Worm (Caenorhabditis elegans) whole organism, L4 larva: ENCODE data around the gene W09D6.1.

Source experiments
- D1046.2 ChIP-seq: fragments of 200-800 bp; sonication (Bioruptor generic); IDR thresholded peaks from 2 replicates; pipeline ENCODE4 v1.3.6; 2022; ENCODE audit warnings: missing genetic modification characterization, missing compliant biosample characterization
- F37D6.2 ChIP-seq: sonication (generic microtip); optimal IDR thresholded peaks from 2 replicates; lab custom pipeline; 2016; ENCODE audit warnings: mild to moderate bottlenecking, missing genetic modification characterization, missing compliant biosample characterization
- F44E2.7 ChIP-seq: fragments of 200-800 bp; sonication (Bioruptor generic); IDR thresholded peaks from 2 replicates; pipeline ENCODE4 v2.1.2; 2022; ENCODE audit warnings: missing genetic modification characterization, missing compliant biosample characterization
- F49E8.2 ChIP-seq: sonication (generic microtip); optimal IDR thresholded peaks from 2 replicates; lab custom pipeline; 2016; ENCODE audit warnings: missing compliant biosample characterization, mild to moderate bottlenecking, missing genetic modification characterization, borderline replicate concordance
- R02D3.7 ChIP-seq: fragments of 150-350 bp; sonication (generic microtip); optimal IDR thresholded peaks from 3 replicates; lab custom pipeline; 2014; ENCODE audit warnings: missing biosample characterization, missing genetic modification characterization
- T26A8.4 ChIP-seq: fragments of 200-800 bp; sonication (Bioruptor generic); IDR thresholded peaks from 2 replicates; pipeline ENCODE4 v1.3.6; 2022; ENCODE audit warnings: missing genetic modification characterization, missing compliant biosample characterization
- ZK337.2 ChIP-seq: fragments of 200-800 bp; sonication (Bioruptor generic); IDR thresholded peaks from 2 replicates; pipeline ENCODE4 v1.3.6; 2022; ENCODE audit warnings: missing genetic modification reagents, missing genetic modification characterization, missing compliant biosample characterization
- aha-1 ChIP-seq: fragments of 150-350 bp; peaks from one replicate; lab custom pipeline; 2014; ENCODE audit warnings: missing biosample characterization, missing genetic modification characterization
- ama-1 ChIP-seq: fragments of 150-350 bp; optimal IDR thresholded peaks from 2 replicates; lab custom pipeline; 2014; ENCODE audit warnings: inconsistent platforms, mixed read lengths
- attf-4 ChIP-seq: sonication (generic microtip); optimal IDR thresholded peaks from 3 replicates; lab custom pipeline; 2017; ENCODE audit warnings: missing biosample characterization, missing genetic modification characterization
- ceh-20 ChIP-seq: fragments of 200-800 bp; sonication (Bioruptor generic); IDR thresholded peaks from 2 replicates; pipeline ENCODE4 v1.3.6; 2022; ENCODE audit warnings: missing genetic modification reagents, missing genetic modification characterization, missing compliant biosample characterization
- ceh-28 ChIP-seq: fragments of 150-350 bp; optimal IDR thresholded peaks from 2 replicates; lab custom pipeline; 2014; ENCODE audit warnings: missing biosample characterization, missing genetic modification reagents, missing genetic modification characterization
- ceh-44 ChIP-seq: fragments of 200-800 bp; sonication (Bioruptor generic); IDR thresholded peaks from 2 replicates; pipeline ENCODE4 v1.3.6; 2022; ENCODE audit warnings: missing genetic modification reagents, missing genetic modification characterization, missing compliant biosample characterization
- ces-1 ChIP-seq: fragments of 150-350 bp; sonication (generic microtip); optimal IDR thresholded peaks from 4 replicates; lab custom pipeline; 2014; ENCODE audit warnings: missing biosample characterization, missing genetic modification reagents, missing genetic modification characterization
- cey-2 ChIP-seq: sonication (generic microtip); optimal IDR thresholded peaks from 3 replicates; lab custom pipeline; 2017; ENCODE audit warnings: missing genetic modification characterization, mild to moderate bottlenecking, missing compliant biosample characterization, antibody characterized with exemption, borderline replicate concordance; ENCODE audit not compliant: insufficient read depth
- ctbp-1 ChIP-seq: fragments of 200-800 bp; sonication (Bioruptor generic); IDR thresholded peaks from 2 replicates; pipeline ENCODE4 v1.3.6; 2022; ENCODE audit warnings: missing genetic modification reagents, missing genetic modification characterization, missing compliant biosample characterization
- dmd-9 ChIP-seq: fragments of 200-800 bp; sonication (Bioruptor generic); IDR thresholded peaks from 2 replicates; pipeline ENCODE4 v1.3.6; 2022; ENCODE audit warnings: missing genetic modification reagents, missing genetic modification characterization, missing compliant biosample characterization
- dpl-1 ChIP-seq: fragments of 150-350 bp; optimal IDR thresholded peaks from 2 replicates; lab custom pipeline; 2014; ENCODE audit warnings: missing biosample characterization, missing genetic modification reagents, missing genetic modification characterization
- dve-1 ChIP-seq: sonication (generic microtip); optimal IDR thresholded peaks from 2 replicates; lab custom pipeline; 2017; ENCODE audit warnings: antibody characterized with exemption, mild to moderate bottlenecking, missing genetic modification characterization, missing compliant biosample characterization; ENCODE audit not compliant: insufficient read depth
- egl-27 ChIP-seq: sonication (generic microtip); optimal IDR thresholded peaks from 3 replicates; lab custom pipeline; 2017; ENCODE audit warnings: missing biosample characterization, missing genetic modification reagents, missing genetic modification characterization
- gei-8 ChIP-seq: fragments of 200-800 bp; sonication (Bioruptor generic); optimal IDR thresholded peaks from 2 replicates; lab custom pipeline; 2018; ENCODE audit warnings: mild to moderate bottlenecking, missing genetic modification characterization, missing compliant biosample characterization
- hif-1 ChIP-seq, 2 experiments: sonication (generic microtip); optimal IDR thresholded peaks; 2 replicates each; lab custom pipeline; 2016 to 2017; ENCODE audit warnings: missing compliant biosample characterization in 2 of 2, missing genetic modification characterization in 2 of 2, missing genetic modification reagents in 2 of 2, missing genotype in 2 of 2, mild to moderate bottlenecking in 1 of 2
- hlh-11 ChIP-seq: fragments of 200-800 bp; sonication (Bioruptor generic); optimal IDR thresholded peaks from 2 replicates; lab custom pipeline; 2018; ENCODE audit warnings: mild to moderate bottlenecking, missing genetic modification characterization, missing compliant biosample characterization
- hmg-1.1 ChIP-seq: fragments of 200-800 bp; sonication (Bioruptor generic); IDR thresholded peaks from 2 replicates; pipeline ENCODE4 v1.3.6; 2022; ENCODE audit warnings: missing genetic modification reagents, missing genetic modification characterization, missing compliant biosample characterization
- lin-13 ChIP-seq: fragments of 150-350 bp; optimal IDR thresholded peaks from 2 replicates; lab custom pipeline; 2014; ENCODE audit warnings: missing biosample characterization, missing genetic modification reagents, missing genetic modification characterization
- lin-38 ChIP-seq: fragments of 200-800 bp; sonication (Bioruptor generic); IDR thresholded peaks from 2 replicates; pipeline ENCODE4 v1.3.6; 2022; ENCODE audit warnings: missing genetic modification reagents, missing genetic modification characterization, missing compliant biosample characterization
- lin-39 ChIP-seq: fragments of 150-350 bp; optimal IDR thresholded peaks from 2 replicates; lab custom pipeline; 2014; ENCODE audit warnings: missing biosample characterization, missing genetic modification reagents, missing genetic modification characterization
- lir-3 ChIP-seq: sonication (generic microtip); optimal IDR thresholded peaks from 2 replicates; lab custom pipeline; 2016; ENCODE audit warnings: mild to moderate bottlenecking, missing genetic modification characterization, missing compliant biosample characterization
- lsy-2 ChIP-seq, 2 experiments: fragments of 150-350 bp in 1 of 2; sonication (generic microtip) in 1 of 2; optimal IDR thresholded peaks; 2 replicates each; lab custom pipeline; 2014 to 2017; ENCODE audit warnings: missing biosample characterization in 2 of 2, missing genetic modification characterization in 2 of 2
- mdl-1 ChIP-seq, 2 experiments: fragments of 150-350 bp in 1 of 2; sonication (generic microtip) in 1 of 2; optimal IDR thresholded peaks; 2 replicates each; lab custom pipeline; 2014 to 2017; ENCODE audit warnings: missing biosample characterization in 2 of 2, missing genetic modification characterization in 2 of 2
- mdt-29 ChIP-seq: fragments of 200-800 bp; sonication (Bioruptor generic); IDR thresholded peaks from 2 replicates; pipeline ENCODE4 v1.3.6; 2022; ENCODE audit warnings: missing genetic modification reagents, missing genetic modification characterization, missing compliant biosample characterization
- mep-1 ChIP-seq: fragments of 150-350 bp; sonication (generic microtip); optimal IDR thresholded peaks from 3 replicates; lab custom pipeline; 2014; ENCODE audit warnings: missing biosample characterization, missing genetic modification characterization
- mxl-3 ChIP-seq: fragments of 200-800 bp; sonication (Bioruptor generic); optimal IDR thresholded peaks from 2 replicates; lab custom pipeline; 2018; ENCODE audit warnings: mild to moderate bottlenecking, missing genetic modification characterization, missing compliant biosample characterization
- nhr-237 ChIP-seq: sonication (generic microtip); optimal IDR thresholded peaks from 2 replicates; lab custom pipeline; 2017; ENCODE audit warnings: missing biosample characterization, missing genetic modification characterization
- nhr-25 ChIP-seq: sonication (generic microtip); optimal IDR thresholded peaks from 2 replicates; lab custom pipeline; 2017; ENCODE audit warnings: missing genetic modification characterization, mild to moderate bottlenecking, missing compliant biosample characterization, antibody characterized with exemption, moderate library complexity, borderline replicate concordance; ENCODE audit not compliant: insufficient read depth
- nhr-28 ChIP-seq: fragments of 150-350 bp; optimal IDR thresholded peaks from 2 replicates; lab custom pipeline; 2014; ENCODE audit warnings: missing biosample characterization, missing genetic modification characterization
- nhr-41 ChIP-seq: fragments of 200-800 bp; sonication (Bioruptor generic); IDR thresholded peaks from 2 replicates; pipeline ENCODE4 v1.3.6; 2022; ENCODE audit warnings: missing genetic modification reagents, missing genetic modification characterization, missing compliant biosample characterization
- nhr-48 ChIP-seq: sonication (generic microtip); optimal IDR thresholded peaks from 2 replicates; lab custom pipeline; 2016; ENCODE audit warnings: mild to moderate bottlenecking, missing genetic modification characterization, missing compliant biosample characterization
- nhr-77 ChIP-seq: fragments of 150-350 bp; optimal IDR thresholded peaks from 2 replicates; lab custom pipeline; 2014; ENCODE audit warnings: missing biosample characterization, missing genetic modification characterization
- php-3 ChIP-seq: fragments of 200-800 bp; sonication (Bioruptor generic); IDR thresholded peaks from 2 replicates; pipeline ENCODE4 v1.3.6; 2022; ENCODE audit warnings: missing genetic modification reagents, missing genetic modification characterization, missing compliant biosample characterization
- pqm-1 ChIP-seq: sonication (generic microtip); optimal IDR thresholded peaks from 2 replicates; lab custom pipeline; 2017; ENCODE audit warnings: missing biosample characterization, missing genetic modification characterization
- rbr-2 ChIP-seq: sonication (generic microtip); optimal IDR thresholded peaks from 2 replicates; lab custom pipeline; 2016; ENCODE audit warnings: missing genotype, missing genetic modification characterization, missing compliant biosample characterization
- saeg-2 ChIP-seq: fragments of 200-800 bp; sonication (Bioruptor generic); IDR thresholded peaks from 2 replicates; pipeline ENCODE4 v1.3.6; 2022; ENCODE audit warnings: missing genetic modification reagents, missing genetic modification characterization, missing compliant biosample characterization
- sdz-12 ChIP-seq: fragments of 200-800 bp; sonication (Bioruptor generic); optimal IDR thresholded peaks from 2 replicates; lab custom pipeline; 2018; ENCODE audit warnings: mild to moderate bottlenecking, missing genetic modification characterization, missing compliant biosample characterization
- set-16 ChIP-seq: fragments of 200-800 bp; sonication (Bioruptor generic); IDR thresholded peaks from 2 replicates; pipeline ENCODE4 v1.3.6; 2022; ENCODE audit warnings: missing genetic modification reagents, missing genetic modification characterization, missing compliant biosample characterization
- skn-1 ChIP-seq: fragments of 150-350 bp; optimal IDR thresholded peaks from 2 replicates; lab custom pipeline; 2014; ENCODE audit warnings: missing biosample characterization, missing genetic modification characterization
- snpc-1.2 ChIP-seq: fragments of 200-800 bp; sonication (Bioruptor generic); IDR thresholded peaks from 2 replicates; pipeline ENCODE4 v1.3.6; 2022; ENCODE audit warnings: missing genetic modification reagents, missing genetic modification characterization, missing compliant biosample characterization
- spr-1 ChIP-seq: sonication (generic microtip); optimal IDR thresholded peaks from 2 replicates; lab custom pipeline; 2016; ENCODE audit warnings: mild to moderate bottlenecking, missing genetic modification characterization, missing compliant biosample characterization
- unc-130 ChIP-seq: sonication (generic microtip); optimal IDR thresholded peaks from 2 replicates; lab custom pipeline; 2016; ENCODE audit warnings: missing genetic modification reagents, missing genetic modification characterization, missing compliant biosample characterization
- unc-39 ChIP-seq: sonication (generic microtip); optimal IDR thresholded peaks from 2 replicates; lab custom pipeline; 2017; ENCODE audit warnings: missing biosample characterization, missing genetic modification characterization
- zfp-2 ChIP-seq: sonication (generic microtip); optimal IDR thresholded peaks from 2 replicates; lab custom pipeline; 2016; ENCODE audit warnings: mild to moderate bottlenecking, missing genetic modification characterization, missing compliant biosample characterization
- zip-2 ChIP-seq: fragments of 150-350 bp; optimal IDR thresholded peaks from 2 replicates; lab custom pipeline; 2014; ENCODE audit warnings: missing biosample characterization, missing genetic modification characterization
- ztf-11 ChIP-seq: fragments of 150-350 bp; optimal IDR thresholded peaks from 2 replicates; lab custom pipeline; 2014; ENCODE audit warnings: missing biosample characterization, missing genetic modification characterization

Gene W09D6.1

DNA sequence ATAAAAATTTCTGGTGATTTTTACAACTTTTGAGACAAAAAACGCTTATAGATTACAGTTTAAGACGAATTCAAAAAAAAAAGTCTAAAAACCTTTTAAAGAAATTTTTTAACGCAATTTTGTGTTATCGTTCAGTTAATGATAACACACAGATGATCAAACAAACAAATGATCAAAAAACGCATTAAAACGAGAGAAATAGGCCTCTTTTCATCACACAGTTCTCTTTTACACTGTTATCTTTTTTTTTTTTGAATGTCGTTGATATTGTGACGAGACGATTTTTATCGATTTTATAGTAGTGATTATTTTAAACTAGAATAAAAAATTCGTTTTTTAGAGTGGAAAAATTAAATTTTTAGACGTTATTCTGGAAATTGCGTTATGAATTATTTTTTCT lies 8.9 kb upstream of the W09D6.1 start (continued):
- TF ChIP-seq T26A8.4 = no peak
- TF ChIP-seq mep-1 (tag; lab: Kevin White, UChicago) = no peak
- TF ChIP-seq dve-1 (tag; lab: Kevin White, UChicago) = peak; percentile 82
- no peak for TF ChIP-seq spr-1 (tag; lab: Kevin White, UChicago)
- peak; percentile 58 for TF ChIP-seq nhr-77 (tag; lab: Kevin White, UChicago)
- peak in 1 of 2 experiments; percentile 33 for TF ChIP-seq lsy-2 (tag; optimal IDR thresholded peaks at IDR 0.05; lab: Kevin White, UChicago)
- TF ChIP-seq egl-27 (tag; lab: Kevin White, UChicago) = no peak
- no peak for TF ChIP-seq F44E2.7 (GFP tag; lab: Robert Waterston, UW)
- no peak for TF ChIP-seq unc-39
- no peak for TF ChIP-seq skn-1 (tag; lab: Kevin White, UChicago)
- no peak for TF ChIP-seq zfp-2 (tag; lab: Kevin White, UChicago)
- TF ChIP-seq F49E8.2 (tag; lab: Kevin White, UChicago) = no peak
- no peak for TF ChIP-seq dmd-9
- TF ChIP-seq gei-8 (GFP tag; lab: Kevin White, UChicago) = no peak
- no peak for TF ChIP-seq saeg-2
- peak; percentile 26 for TF ChIP-seq aha-1 (tag; lab: Kevin White, UChicago)
- no peak for TF ChIP-seq dpl-1 (GFP tag; lab: Kevin White, UChicago)
- TF ChIP-seq ctbp-1 (GFP tag; lab: Robert Waterston, UW) = no peak
- no peak for TF ChIP-seq mdt-29 (GFP tag; lab: Robert Waterston, UW)
- TF ChIP-seq php-3 (GFP tag; lab: Robert Waterston, UW) = peak; percentile 49; the same call in 1 of the 2 replicates
- no peak for TF ChIP-seq lin-13 (GFP tag; lab: Kevin White, UChicago)
- TF ChIP-seq ZK337.2 (GFP tag; lab: Robert Waterston, UW) = no peak
- TF ChIP-seq ceh-28 (tag; lab: Kevin White, UChicago) = no peak
- peak; percentile 94 for TF ChIP-seq pqm-1
- no peak for TF ChIP-seq nhr-41 (GFP tag; lab: Robert Waterston, UW)
- TF ChIP-seq hmg-1.1 = no peak
- no peak for TF ChIP-seq nhr-25 (tag; lab: Kevin White, UChicago)
- no peak for TF ChIP-seq lin-39 (tag; lab: Kevin White, UChicago)
- TF ChIP-seq mxl-3 (GFP tag; lab: Kevin White, UChicago) = no peak
- TF ChIP-seq set-16 = no peak
- peak; percentile 76 for TF ChIP-seq nhr-28
- TF ChIP-seq D1046.2 = no peak
- TF ChIP-seq ama-1 (lab: Kevin White, UChicago) = no peak
- no peak for TF ChIP-seq ztf-11 (tag; lab: Kevin White, UChicago)
- no peak for TF ChIP-seq attf-4 (tag; lab: Kevin White, UChicago)
- TF ChIP-seq R02D3.7 = no peak
- peak; percentile 61 for TF ChIP-seq hlh-11
- no peak for TF ChIP-seq ceh-20
- TF ChIP-seq unc-130 = no peak
- TF ChIP-seq snpc-1.2 (GFP tag; lab: Robert Waterston, UW) = no peak
- TF ChIP-seq mdl-1 (tag; optimal IDR thresholded peaks at IDR 0.05; lab: Kevin White, UChicago) = peak in 1 of 2 experiments; percentile 24
- peak; percentile 30 for TF ChIP-seq nhr-48 (tag; lab: Kevin White, UChicago)
- no peak for TF ChIP-seq cey-2 (tag; lab: Kevin White, UChicago)
- TF ChIP-seq lir-3 (tag; lab: Kevin White, UChicago) = no peak
- no peak for TF ChIP-seq zip-2 (tag; lab: Kevin White, UChicago)
- TF ChIP-seq hif-1 (tag; optimal IDR thresholded peaks at IDR 0.05; lab: Kevin White, UChicago) = no peak
- TF ChIP-seq lin-38 (GFP tag; lab: Robert Waterston, UW) = no peak
- TF ChIP-seq ceh-44 = no peak
- no peak for TF ChIP-seq nhr-237 (tag; lab: Kevin White, UChicago)
- no peak for TF ChIP-seq ces-1 (GFP tag; lab: Kevin White, UChicago)
- no peak for TF ChIP-seq rbr-2 (tag; lab: Kevin White, UChicago)
- TF ChIP-seq F37D6.2 (tag; lab: Kevin White, UChicago) = no peak
- no peak for TF ChIP-seq sdz-12 (GFP tag; lab: Kevin White, UChicago)
